Comparison of ENCODE assay signal across 3 worm cellular contexts in genomic region chrV:17956109-17956508, ce11.
TF ChIP-seq lines count a peak whose summit lies in the region.

No protein-coding gene starts in this region.

TF ChIP-seq in whole organism, L1 larva, 84 proteins besides CTCF, POLR2A, EP300 and RAD21:
- peak; percentile 58 for TF ChIP-seq nhr-85 (tag; lab: Kevin White, UChicago)
- no peak for TF ChIP-seq zip-4 (GFP tag; optimal IDR thresholded peaks at IDR 0.05; lab: Kevin White, UChicago)
- no peak for TF ChIP-seq efl-1 (optimal IDR thresholded peaks at IDR 0.05; lab: Kevin White, UChicago)
- peak in 1 of 2 experiments; percentile 90 for TF ChIP-seq efl-1 (GFP tag; optimal IDR thresholded peaks at IDR 0.05 in 1 of 2; lab: Kevin White, UChicago)

TF ChIP-seq in whole organism, L4 larva, 104 proteins besides CTCF, POLR2A, EP300 and RAD21:
- TF ChIP-seq spr-1 (tag; optimal IDR thresholded peaks at IDR 0.05; lab: Kevin White, UChicago) (no peak), set-16 (GFP tag; IDR thresholded peaks at IDR 0.05; lab: Robert Waterston, UW) (peak; percentile 74)
TF ChIP-seq in whole organism, L4 larva: peak in this region for 1.

TF ChIP-seq in whole organism, young adult, 124 proteins besides CTCF, POLR2A, EP300 and RAD21:
- TF ChIP-seq F23B12.7 (tag; optimal IDR thresholded peaks at IDR 0.05; lab: Kevin White, UChicago; ENCODE audit: insufficient read depth): no peak
- no peak for TF ChIP-seq madf-8 (GFP tag; conservative IDR thresholded peaks at IDR 0.05; lab: Robert Waterston, UW)
- no peak for TF ChIP-seq nhr-179 (tag; optimal IDR thresholded peaks at IDR 0.05; lab: Kevin White, UChicago)
- no peak for TF ChIP-seq mel-28 (tag; optimal IDR thresholded peaks at IDR 0.05; lab: Kevin White, UChicago; ENCODE audit: borderline replicate concordance)
- TF ChIP-seq fkh-3 (tag; optimal IDR thresholded peaks at IDR 0.05; lab: Kevin White, UChicago): no peak
- TF ChIP-seq zim-3 (tag; optimal IDR thresholded peaks at IDR 0.05; lab: Kevin White, UChicago): no peak
- peak; percentile 44; the same call in 1 of the 2 replicates for TF ChIP-seq zfh-2 (GFP tag; conservative IDR thresholded peaks at IDR 0.05; lab: Robert Waterston, UW)
- peak; percentile 57; the same call in 1 of the 2 replicates for TF ChIP-seq egrh-3 (GFP tag; IDR thresholded peaks at IDR 0.05; lab: Robert Waterston, UW)
- TF ChIP-seq bed-2 (GFP tag; IDR thresholded peaks at IDR 0.05; lab: Robert Waterston, UW): no peak
- TF ChIP-seq Y95B8A.8 (GFP tag; IDR thresholded peaks at IDR 0.05; lab: Robert Waterston, UW): no peak
